Fruit fly (Drosophila melanogaster): ENCODE results near the gene CG42331.

The CG42331 gene

DNA sequence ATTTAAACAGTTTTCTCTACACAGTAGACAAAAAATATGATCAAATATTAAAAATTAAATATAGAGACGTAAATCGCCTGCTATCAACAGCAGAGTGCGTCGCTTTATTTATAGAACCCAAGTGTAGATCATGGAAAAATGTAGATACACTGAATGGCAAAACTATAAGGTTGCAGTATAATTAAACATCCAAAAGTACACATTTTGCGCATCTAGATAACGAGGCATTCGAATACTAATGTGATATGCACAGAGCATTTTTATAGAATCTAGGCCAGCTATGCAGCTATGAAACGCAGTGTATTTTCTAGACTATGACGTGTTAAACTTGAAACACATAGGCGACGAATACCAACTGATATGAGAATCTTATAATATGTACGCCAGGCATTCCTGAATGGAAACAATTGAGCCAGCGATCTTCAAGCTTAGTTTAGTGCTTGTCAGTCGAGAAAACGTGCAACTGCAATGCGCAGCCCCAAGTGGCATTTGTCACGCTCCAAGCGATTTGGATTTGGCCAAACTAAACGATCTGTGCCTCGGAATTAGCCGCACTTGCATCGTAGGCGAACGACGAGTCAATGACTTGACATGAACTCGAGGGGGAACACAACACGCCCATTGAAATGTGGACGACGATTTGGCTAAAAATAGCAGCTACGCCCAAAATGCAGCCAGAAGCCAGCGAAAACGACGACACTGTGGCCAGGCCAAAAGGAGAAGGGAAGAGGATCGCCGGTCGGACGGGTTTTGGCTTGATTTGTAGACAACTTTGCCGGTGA, 39.1 kb downstream of the CG42331 start (continued):
- TF ChIP-seq Elba2 (GFP tag; optimal IDR thresholded peaks at IDR 0.05), result no peak
- TF ChIP-seq PHDP (tag; optimal IDR thresholded peaks at IDR 0.05), result peak; percentile 92
- peak; percentile 68; the same call in 1 of the 2 replicates for TF ChIP-seq MBD-R2 (GFP tag; IDR thresholded peaks at IDR 0.05)
- peak; percentile 95 for TF ChIP-seq CG2120 (GFP tag; optimal IDR thresholded peaks at IDR 0.05)
- TF ChIP-seq lab (GFP tag; optimal IDR thresholded peaks at IDR 0.05), result peak; percentile 95
- peak; percentile 95 for TF ChIP-seq vvl (GFP tag; IDR thresholded peaks at IDR 0.05)
- TF ChIP-seq scrt (GFP tag; optimal IDR thresholded peaks at IDR 0.05), result peak; percentile 83
- peak; percentile 87 for TF ChIP-seq Dek (tag; optimal IDR thresholded peaks at IDR 0.05)
- no peak for TF ChIP-seq Hr39 (optimal IDR thresholded peaks at IDR 0.05)
- TF ChIP-seq bcd (GFP tag; optimal IDR thresholded peaks at IDR 0.05), result peak; percentile 82
- TF ChIP-seq CG9215 (GFP tag; IDR thresholded peaks at IDR 0.05), result peak; percentile 78
- TF ChIP-seq CG17612 (GFP tag; IDR thresholded peaks at IDR 0.05), result peak; percentile 68; the same call in 1 of the 2 replicates
- peak; percentile 81 for TF ChIP-seq CG43689 (GFP tag; IDR thresholded peaks at IDR 0.05)
- peak; percentile 81 for TF ChIP-seq CG1792 (GFP tag; optimal IDR thresholded peaks at IDR 0.05)
- peak; percentile 73 for TF ChIP-seq D19B (GFP tag; optimal IDR thresholded peaks at IDR 0.05)
- no peak for TF ChIP-seq p53 (GFP tag; optimal IDR thresholded peaks at IDR 0.05)
- TF ChIP-seq CG4360 (GFP tag; IDR thresholded peaks at IDR 0.05), result peak; percentile 49; the same call in 1 of the 2 replicates
- TF ChIP-seq HHEX (GFP tag; optimal IDR thresholded peaks at IDR 0.05), result peak; percentile 90
- TF ChIP-seq CG1233 (GFP tag; optimal IDR thresholded peaks at IDR 0.05), result peak; percentile 83
- TF ChIP-seq NFAT (GFP tag; IDR thresholded peaks at IDR 0.05), result peak; percentile 90
- TF ChIP-seq ase (GFP tag; IDR thresholded peaks at IDR 0.05), result peak; percentile 90
- peak; percentile 78 for TF ChIP-seq repo (GFP tag; optimal IDR thresholded peaks at IDR 0.05)
- no peak for TF ChIP-seq eve (GFP tag; optimal IDR thresholded peaks at IDR 0.05)
- peak; percentile 3 for TF ChIP-seq Hmx (GFP tag; optimal IDR thresholded peaks at IDR 0.05)
- TF ChIP-seq oc (tag; optimal IDR thresholded peaks at IDR 0.05), result peak; percentile 89
- peak; percentile 60 for TF ChIP-seq CG3407 (GFP tag; optimal IDR thresholded peaks at IDR 0.05)
- TF ChIP-seq Ssrp (tag; optimal IDR thresholded peaks at IDR 0.05), result peak; percentile 79
- no peak for TF ChIP-seq HLH4C (GFP tag; IDR thresholded peaks at IDR 0.05; ENCODE audit: partially characterized antibody)
- TF ChIP-seq Oli (tag; optimal IDR thresholded peaks at IDR 0.05), result peak; percentile 89
- peak; percentile 54 for TF ChIP-seq disco-r (GFP tag; optimal IDR thresholded peaks at IDR 0.05)
- peak; percentile 83 for TF ChIP-seq CG18476 (GFP tag; optimal IDR thresholded peaks at IDR 0.05)
- TF ChIP-seq CG14667 (GFP tag; IDR thresholded peaks at IDR 0.05), result peak; percentile 79; the same call in 1 of the 2 replicates
- peak; percentile 94 for TF ChIP-seq ci (GFP tag; IDR thresholded peaks at IDR 0.05)
- TF ChIP-seq CG12744 (GFP tag; optimal IDR thresholded peaks at IDR 0.05), result peak; percentile 82
- TF ChIP-seq nerfin-2 (GFP tag; IDR thresholded peaks at IDR 0.05; ENCODE audit: partially characterized antibody), result no peak
- no peak for TF ChIP-seq CG42726 (GFP tag; IDR thresholded peaks at IDR 0.05; ENCODE audit: partially characterized antibody)
- TF ChIP-seq CG1603 (tag; optimal IDR thresholded peaks at IDR 0.05), result peak; percentile 91
- peak in 1 of 3 experiments; percentile 6 for TF ChIP-seq Stat92E (GFP tag; optimal IDR thresholded peaks at IDR 0.05)
- TF ChIP-seq CG32772 (GFP tag; IDR thresholded peaks at IDR 0.05), result peak; percentile 82
- TF ChIP-seq CG6254 (GFP tag; optimal IDR thresholded peaks at IDR 0.05), result no peak
- peak; percentile 78 for TF ChIP-seq corto (GFP tag; optimal IDR thresholded peaks at IDR 0.05)
- peak; percentile 85 for TF ChIP-seq CG16863 (GFP tag; optimal IDR thresholded peaks at IDR 0.05)
- TF ChIP-seq CG13775 (GFP tag; optimal IDR thresholded peaks at IDR 0.05), result peak; percentile 75
- peak; percentile 78 for TF ChIP-seq CG31224 (GFP tag; IDR thresholded peaks at IDR 0.05)
- no peak for TF ChIP-seq Scr (GFP tag; IDR thresholded peaks at IDR 0.05; ENCODE audit: partially characterized antibody)
- peak; percentile 77 for TF ChIP-seq Doc2 (GFP tag; IDR thresholded peaks at IDR 0.05)
- peak; percentile 89 for TF ChIP-seq ind (GFP tag; optimal IDR thresholded peaks at IDR 0.05)
- TF ChIP-seq al (GFP tag; IDR thresholded peaks at IDR 0.05), result peak; percentile 87
- TF ChIP-seq sqz (GFP tag; optimal IDR thresholded peaks at IDR 0.05), result peak; percentile 43
